Fruit fly (Drosophila melanogaster) whole organism, embryonic: Measurements from ENCODE around the gene CG32544.

ENCODE experiments used
- BEAF-32 ChIP-seq: fragments of 200-800 bp; sonication (Bioruptor generic); optimal IDR thresholded peaks from 3 replicates; lab custom pipeline; 2017; ENCODE audit warnings: missing biosample characterization, missing genetic modification characterization, mild to moderate bottlenecking, moderate library complexity, missing genetic modification reagents
- CG10267 ChIP-seq: fragments of 200-800 bp; sonication (Bioruptor generic); optimal IDR thresholded peaks from 2 replicates; lab custom pipeline; 2018; ENCODE audit warnings: missing biosample characterization, mild to moderate bottlenecking, missing genetic modification characterization, moderate library complexity
- CG12391 ChIP-seq: fragments of 200-800 bp; sonication (Bioruptor generic); optimal IDR thresholded peaks from 3 replicates; lab custom pipeline; 2018; ENCODE audit warnings: missing biosample characterization, mild to moderate bottlenecking, missing genetic modification characterization, moderate library complexity
- CG14710 ChIP-seq: fragments of 200-800 bp; sonication (Bioruptor generic); optimal IDR thresholded peaks from 3 replicates; lab custom pipeline; 2019; ENCODE audit warnings: missing biosample characterization, mild to moderate bottlenecking, missing genetic modification characterization, moderate library complexity
- CG14860 ChIP-seq: fragments of 200-800 bp; sonication (Bioruptor generic); IDR thresholded peaks from 3 replicates; pipeline ENCODE4 v1.3.6; 2022; ENCODE audit warnings: missing biosample characterization, missing genetic modification characterization; ENCODE audit not compliant: partially characterized antibody
- CG16813 ChIP-seq: fragments of 200-800 bp; sonication (Bioruptor generic); IDR thresholded peaks from 3 replicates; pipeline ENCODE4 v1.3.6; 2022; ENCODE audit warnings: missing biosample characterization, missing genetic modification characterization; ENCODE audit not compliant: partially characterized antibody
- CG17829 ChIP-seq: fragments of 200-800 bp; optimal IDR thresholded peaks from 2 replicates; lab custom pipeline; 2019; ENCODE audit warnings: missing biosample characterization, mild to moderate bottlenecking, missing genetic modification characterization, moderate library complexity
- CG2116 ChIP-seq: fragments of 200-800 bp; sonication (Bioruptor generic); optimal IDR thresholded peaks from 3 replicates; lab custom pipeline; 2018; ENCODE audit warnings: missing biosample characterization, mild to moderate bottlenecking, missing genetic modification characterization
- CG2129 ChIP-seq: fragments of 200-800 bp; sonication (Bioruptor generic); IDR thresholded peaks from 2 replicates; pipeline ENCODE4 v1.3.6; 2022; ENCODE audit warnings: missing biosample characterization, missing genetic modification characterization; ENCODE audit not compliant: partially characterized antibody
- CG2712 ChIP-seq: fragments of 200-800 bp; optimal IDR thresholded peaks from 3 replicates; lab custom pipeline; 2019; ENCODE audit warnings: missing biosample characterization, mild to moderate bottlenecking, missing genetic modification characterization, moderate library complexity
- CG30020 ChIP-seq: fragments of 200-800 bp; optimal IDR thresholded peaks from 2 replicates; lab custom pipeline; 2019; ENCODE audit warnings: missing biosample characterization, mild to moderate bottlenecking, missing genetic modification characterization, moderate library complexity
- CG34224 ChIP-seq: fragments of 200-800 bp; sonication (Bioruptor generic); IDR thresholded peaks from 3 replicates; pipeline ENCODE4 v1.3.6; 2022; ENCODE audit warnings: missing biosample characterization, missing genetic modification characterization; ENCODE audit not compliant: partially characterized antibody
- CG34422 ChIP-seq: fragments of 200-800 bp; sonication (Bioruptor generic); IDR thresholded peaks from 3 replicates; pipeline ENCODE4 v1.3.6; 2022; ENCODE audit warnings: missing biosample characterization, missing genetic modification characterization
- CG42726 ChIP-seq: fragments of 200-800 bp; sonication (Bioruptor generic); IDR thresholded peaks from 2 replicates; pipeline ENCODE4 v1.3.6; 2022; ENCODE audit warnings: missing biosample characterization, missing genetic modification characterization; ENCODE audit not compliant: partially characterized antibody
- CG4617 ChIP-seq: fragments of 200-800 bp; sonication (Bioruptor generic); optimal IDR thresholded peaks from 3 replicates; lab custom pipeline; 2016; ENCODE audit warnings: missing biosample characterization, missing genetic modification characterization, borderline replicate concordance
- CG6791 ChIP-seq: fragments of 200-800 bp; sonication (Bioruptor generic); IDR thresholded peaks from 3 replicates; pipeline ENCODE4 v1.3.6; 2022; ENCODE audit warnings: missing biosample characterization, missing genetic modification characterization; ENCODE audit not compliant: partially characterized antibody
- CG7963 ChIP-seq: fragments of 200-800 bp; sonication (Bioruptor generic); IDR thresholded peaks from 3 replicates; pipeline ENCODE4 v1.3.6; 2022; ENCODE audit warnings: missing biosample characterization, missing genetic modification characterization; ENCODE audit not compliant: partially characterized antibody
- CG9876 ChIP-seq: fragments of 200-800 bp; sonication (Bioruptor generic); optimal IDR thresholded peaks from 2 replicates; lab custom pipeline; 2016; ENCODE audit warnings: missing biosample characterization, missing genetic modification characterization
- CoRest ChIP-seq: fragments of 200-800 bp; sonication (Bioruptor generic); optimal IDR thresholded peaks from 3 replicates; lab custom pipeline; 2018; ENCODE audit warnings: missing biosample characterization, mild to moderate bottlenecking, missing genetic modification characterization, moderate library complexity
- Dbx ChIP-seq: fragments of 200-800 bp; sonication (Bioruptor generic); IDR thresholded peaks from 3 replicates; pipeline ENCODE4 v1.3.6; 2022; ENCODE audit warnings: missing biosample characterization, missing genetic modification characterization
- Doc3 ChIP-seq: fragments of 200-800 bp; sonication (Bioruptor generic); IDR thresholded peaks from 3 replicates; pipeline ENCODE4 v1.3.6; 2022; ENCODE audit warnings: missing biosample characterization, missing genetic modification characterization; ENCODE audit not compliant: partially characterized antibody
- Dp ChIP-seq: fragments of 200-800 bp; sonication (Bioruptor generic); optimal IDR thresholded peaks from 2 replicates; lab custom pipeline; 2018; ENCODE audit warnings: missing biosample characterization, mild to moderate bottlenecking, missing genetic modification characterization, moderate library complexity
- Dref ChIP-seq: fragments of 200-800 bp; sonication (Bioruptor generic); IDR thresholded peaks from 2 replicates; pipeline ENCODE4 v1.3.6; 2022; ENCODE audit warnings: missing biosample characterization, missing genetic modification characterization
- HLH4C ChIP-seq: fragments of 200-800 bp; sonication (Bioruptor generic); IDR thresholded peaks from 3 replicates; pipeline ENCODE4 v1.3.6; 2022; ENCODE audit warnings: missing biosample characterization, missing genetic modification characterization; ENCODE audit not compliant: partially characterized antibody
- Hmr ChIP-seq: fragments of 200-800 bp; sonication (Bioruptor generic); optimal IDR thresholded peaks from 3 replicates; lab custom pipeline; 2017; ENCODE audit warnings: mild to moderate bottlenecking, missing biosample characterization, missing genetic modification reagents, missing genetic modification characterization
- MBD-R2 ChIP-seq: fragments of 200-800 bp; sonication (Bioruptor generic); IDR thresholded peaks from 2 replicates; pipeline ENCODE4 v1.3.6; 2022; ENCODE audit warnings: missing biosample characterization, missing genetic modification characterization
- MESR4 ChIP-seq: fragments of 200-800 bp; sonication (Bioruptor generic); optimal IDR thresholded peaks from 2 replicates; lab custom pipeline; 2018; ENCODE audit warnings: missing biosample characterization, mild to moderate bottlenecking, missing genetic modification characterization, moderate library complexity
- Myb ChIP-seq: fragments of 200-800 bp; sonication (Bioruptor generic); optimal IDR thresholded peaks from 2 replicates; lab custom pipeline; 2016; ENCODE audit warnings: missing biosample characterization, missing genetic modification characterization
- NfI ChIP-seq: fragments of 200-800 bp; sonication (Bioruptor generic); optimal IDR thresholded peaks from 3 replicates; lab custom pipeline; 2018; ENCODE audit warnings: missing biosample characterization, mild to moderate bottlenecking, missing genetic modification characterization, moderate library complexity
- Opbp ChIP-seq: fragments of 200-800 bp; sonication (Bioruptor generic); IDR thresholded peaks from 3 replicates; pipeline ENCODE4 v1.3.6; 2022; ENCODE audit warnings: missing biosample characterization, missing genetic modification characterization; ENCODE audit not compliant: partially characterized antibody
- Scr ChIP-seq: fragments of 200-800 bp; sonication (Bioruptor generic); IDR thresholded peaks from 2 replicates; pipeline ENCODE4 v1.3.6; 2022; ENCODE audit warnings: missing biosample characterization, missing genetic modification characterization; ENCODE audit not compliant: partially characterized antibody
- YL-1 ChIP-seq: fragments of 200-800 bp; sonication (Bioruptor generic); optimal IDR thresholded peaks from 3 replicates; lab custom pipeline; 2017; ENCODE audit warnings: missing biosample characterization, mild to moderate bottlenecking, missing genetic modification characterization
- amos ChIP-seq: fragments of 200-800 bp; sonication (Bioruptor generic); IDR thresholded peaks from 2 replicates; pipeline ENCODE4 v1.3.6; 2022; ENCODE audit warnings: missing biosample characterization, missing genetic modification characterization; ENCODE audit not compliant: partially characterized antibody
- chinmo ChIP-seq: fragments of 200-800 bp; sonication (Bioruptor generic); IDR thresholded peaks from 4 replicates; pipeline ENCODE4 v1.3.6; 2022; ENCODE audit warnings: missing biosample characterization, missing genetic modification characterization; ENCODE audit not compliant: partially characterized antibody
- ems ChIP-seq: fragments of 200-800 bp; sonication (Bioruptor generic); optimal IDR thresholded peaks from 3 replicates; lab custom pipeline; 2016; ENCODE audit warnings: missing biosample characterization, missing genetic modification characterization
- hb ChIP-seq: fragments of 200-800 bp; sonication (Bioruptor generic); IDR thresholded peaks from 3 replicates; pipeline ENCODE4 v1.3.6; 2022; ENCODE audit warnings: missing biosample characterization, missing genetic modification characterization; ENCODE audit not compliant: partially characterized antibody
- inv ChIP-seq: fragments of 200-800 bp; sonication (Bioruptor generic); IDR thresholded peaks from 2 replicates; pipeline ENCODE4 v1.3.6; 2022; ENCODE audit warnings: missing biosample characterization, missing genetic modification characterization; ENCODE audit not compliant: partially characterized antibody
- mld ChIP-seq: fragments of 200-800 bp; sonication (Bioruptor generic); IDR thresholded peaks from 3 replicates; pipeline ENCODE4 v1.3.6; 2022; ENCODE audit warnings: missing biosample characterization, missing genetic modification characterization; ENCODE audit not compliant: partially characterized antibody
- nerfin-2 ChIP-seq: fragments of 200-800 bp; sonication (Bioruptor generic); IDR thresholded peaks from 2 replicates; pipeline ENCODE4 v1.3.6; 2022; ENCODE audit warnings: missing biosample characterization, missing genetic modification characterization; ENCODE audit not compliant: partially characterized antibody
- org-1 ChIP-seq: fragments of 200-800 bp; sonication (Bioruptor generic); optimal IDR thresholded peaks from 2 replicates; lab custom pipeline; 2017; ENCODE audit warnings: missing biosample characterization, missing genetic modification characterization
- pzg ChIP-seq: fragments of 200-800 bp; sonication (Bioruptor generic); optimal IDR thresholded peaks from 3 replicates; lab custom pipeline; 2018; ENCODE audit warnings: missing biosample characterization, mild to moderate bottlenecking, missing genetic modification characterization, moderate library complexity
- seq ChIP-seq: fragments of 200-800 bp; sonication (Bioruptor generic); IDR thresholded peaks from 2 replicates; pipeline ENCODE4 v1.3.6; 2022; ENCODE audit warnings: missing biosample characterization, missing genetic modification characterization
- tna ChIP-seq: fragments of 200-800 bp; sonication (Bioruptor generic); IDR thresholded peaks from 2 replicates; pipeline ENCODE4 v1.3.6; 2022; ENCODE audit warnings: missing biosample characterization, missing genetic modification characterization; ENCODE audit not compliant: partially characterized antibody
- trem ChIP-seq: fragments of 200-800 bp; optimal IDR thresholded peaks from 3 replicates; lab custom pipeline; 2019; ENCODE audit warnings: missing biosample characterization, mild to moderate bottlenecking, missing genetic modification characterization, moderate library complexity
- ttk ChIP-seq: fragments of 200-800 bp; sonication (Bioruptor generic); IDR thresholded peaks from 2 replicates; pipeline ENCODE4 v2.1.2; 2022; ENCODE audit warnings: missing biosample characterization, missing genetic modification characterization
- vnd ChIP-seq: fragments of 200-800 bp; sonication (Bioruptor generic); IDR thresholded peaks from 3 replicates; pipeline ENCODE4 v1.3.6; 2022; ENCODE audit warnings: missing biosample characterization, missing genetic modification characterization; ENCODE audit not compliant: partially characterized antibody
- zen2 ChIP-seq: fragments of 200-800 bp; sonication (Bioruptor generic); IDR thresholded peaks from 3 replicates; pipeline ENCODE4 v1.3.6; 2022; ENCODE audit warnings: missing biosample characterization, missing genetic modification characterization; ENCODE audit not compliant: partially characterized antibody

CG32544 gene

DNA sequence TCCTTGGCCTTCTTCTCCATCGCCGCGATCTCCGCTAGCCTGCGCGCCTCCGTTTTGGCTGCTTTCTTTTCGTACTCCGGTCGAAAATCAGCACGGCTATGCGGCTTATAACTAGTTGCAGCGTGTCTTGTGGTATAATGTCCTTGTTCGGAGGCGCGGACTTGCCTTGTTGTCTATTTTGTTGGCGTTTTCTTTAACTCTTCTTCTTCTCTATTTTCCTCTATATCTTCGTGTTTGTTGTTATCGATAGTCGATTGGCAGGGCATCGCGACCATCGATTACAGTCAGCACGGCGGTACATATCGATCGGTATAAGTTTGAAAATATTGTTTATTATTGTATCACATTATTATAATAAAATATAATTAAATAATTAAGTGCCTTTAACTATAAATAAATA, 33.3 kb downstream of the CG32544 start, which contains the start of gene Flacc:
Gene Flacc (minus strand): TSS at position 204 of the 400 bp plus-strand sequence.
- peak; percentile 86 for TF ChIP-seq Dp (GFP tag; lab: Kevin White, UChicago)
- TF ChIP-seq CG7963 (GFP tag; lab: Robert Waterston, UW) = peak; percentile 79
- no peak for TF ChIP-seq ems (GFP tag; lab: Kevin White, UChicago)
- peak; percentile 58 for TF ChIP-seq CG4617 (GFP tag; lab: Kevin White, UChicago)
- TF ChIP-seq NfI (GFP tag; lab: Kevin White, UChicago) = no peak
- peak; percentile 82; the same call in 2 of the 3 replicates for TF ChIP-seq Opbp (GFP tag; lab: Robert Waterston, UW)
- peak; percentile 33 for TF ChIP-seq CG2712 (tag; lab: Kevin White, UChicago)
- peak; percentile 88 for TF ChIP-seq amos
- TF ChIP-seq CG34224 = peak; percentile 91
- peak; percentile 53 for TF ChIP-seq Myb
- TF ChIP-seq nerfin-2 (GFP tag; lab: Robert Waterston, UW) = peak; percentile 73
- peak; percentile 70 for TF ChIP-seq hb (GFP tag; lab: Robert Waterston, UW)
- peak; percentile 79 for TF ChIP-seq tna (GFP tag; lab: Robert Waterston, UW)
- peak; percentile 85 for TF ChIP-seq Scr (GFP tag; lab: Robert Waterston, UW)
- peak; percentile 52 for TF ChIP-seq pzg (GFP tag; lab: Kevin White, UChicago)
- 0 out of 4 replicates have a peak, but pooled peaks have one; percentile 73 for TF ChIP-seq chinmo
- TF ChIP-seq CG30020 = no peak
- peak; percentile 22 for TF ChIP-seq CG17829 (tag; lab: Kevin White, UChicago)
- TF ChIP-seq Doc3 (GFP tag; lab: Robert Waterston, UW) = peak; percentile 80
- TF ChIP-seq CG2129 (GFP tag; lab: Robert Waterston, UW) = peak; percentile 44; the same call in 1 of the 2 replicates
- TF ChIP-seq CG2116 (GFP tag; lab: Kevin White, UChicago) = peak; percentile 81
- peak; percentile 79 for TF ChIP-seq vnd
- peak; percentile 92 for TF ChIP-seq Dref (GFP tag; lab: Robert Waterston, UW)
- peak; percentile 79 for TF ChIP-seq MESR4
- 0 out of 3 replicates have a peak, but pooled peaks have one; percentile 40 for TF ChIP-seq CG34422
- TF ChIP-seq CG16813 = peak; percentile 80
- TF ChIP-seq CG42726 (GFP tag; lab: Robert Waterston, UW) = peak; percentile 37; the same call in 1 of the 2 replicates
- TF ChIP-seq HLH4C = peak; percentile 92
- TF ChIP-seq CG10267 = peak; percentile 43
- TF ChIP-seq Hmr (GFP tag; lab: Kevin White, UChicago) = no peak
- TF ChIP-seq CG6791 (GFP tag; lab: Robert Waterston, UW) = peak; percentile 90
- TF ChIP-seq org-1 (GFP tag; lab: Kevin White, UChicago) = no peak
- TF ChIP-seq trem = peak; percentile 46
- TF ChIP-seq mld (GFP tag; lab: Robert Waterston, UW) = peak; percentile 86
- no peak for TF ChIP-seq CG9876 (GFP tag; lab: Kevin White, UChicago)
- TF ChIP-seq CoRest = peak; percentile 3
- peak; percentile 62 for TF ChIP-seq MBD-R2 (GFP tag; lab: Robert Waterston, UW)
- no peak for TF ChIP-seq seq (GFP tag; lab: Robert Waterston, UW)
- peak; percentile 90 for TF ChIP-seq zen2
- TF ChIP-seq CG14710 = peak; percentile 26
- no peak for TF ChIP-seq Dbx (GFP tag; lab: Robert Waterston, UW)
- TF ChIP-seq ttk = no peak
- peak; percentile 76 for TF ChIP-seq BEAF-32 (GFP tag; lab: Kevin White, UChicago)
- peak; percentile 37 for TF ChIP-seq YL-1 (GFP tag; lab: Kevin White, UChicago)
- peak; percentile 9 for TF ChIP-seq CG12391
- TF ChIP-seq inv = peak; percentile 74
- TF ChIP-seq CG14860 (GFP tag; lab: Robert Waterston, UW) = peak; percentile 75
